Fruit fly (Drosophila melanogaster) whole organism, embryonic: Measurements from ENCODE around the gene Rad60.

Source experiments
- Asciz ChIP-seq: fragments of 200-800 bp; sonication (Bioruptor generic); optimal IDR thresholded peaks from 2 replicates; lab custom pipeline; 2017; ENCODE audit warnings: missing biosample characterization, mild to moderate bottlenecking, missing genetic modification characterization, missing genetic modification reagents
- CG10321 ChIP-seq: fragments of 200-800 bp; sonication (Bioruptor generic); IDR thresholded peaks from 2 replicates; pipeline ENCODE4 v1.3.6; 2022; ENCODE audit warnings: missing biosample characterization, missing genetic modification characterization
- CG10979 ChIP-seq: fragments of 200-800 bp; sonication (Bioruptor generic); optimal IDR thresholded peaks from 2 replicates; lab custom pipeline; 2018; ENCODE audit warnings: missing biosample characterization, mild to moderate bottlenecking, missing genetic modification characterization, moderate library complexity
- CG11398 ChIP-seq: fragments of 200-800 bp; sonication (Bioruptor generic); optimal IDR thresholded peaks from 2 replicates; lab custom pipeline; 2016; ENCODE audit warnings: missing biosample characterization, missing genetic modification characterization
- CG11695 ChIP-seq: fragments of 200-800 bp; sonication (Bioruptor generic); IDR thresholded peaks from 3 replicates; pipeline ENCODE4 v1.3.6; 2022; ENCODE audit warnings: missing biosample characterization, missing genetic modification characterization
- CG12236 ChIP-seq: fragments of 200-800 bp; sonication (Bioruptor generic); optimal IDR thresholded peaks from 2 replicates; lab custom pipeline; 2016; ENCODE audit warnings: missing biosample characterization, missing genetic modification characterization
- CG12769 ChIP-seq: fragments of 200-800 bp; sonication (Bioruptor generic); optimal IDR thresholded peaks from 2 replicates; lab custom pipeline; 2019; ENCODE audit warnings: missing biosample characterization, mild to moderate bottlenecking, missing genetic modification characterization, moderate library complexity
- CG14014 ChIP-seq: fragments of 200-800 bp; sonication (Bioruptor generic); IDR thresholded peaks from 2 replicates; pipeline ENCODE4 v1.3.6; 2022; ENCODE audit warnings: missing biosample characterization, missing genetic modification characterization
- CG17612 ChIP-seq: fragments of 200-800 bp; sonication (Bioruptor generic); IDR thresholded peaks from 2 replicates; pipeline ENCODE4 v1.3.6; 2022; ENCODE audit warnings: missing biosample characterization, missing genetic modification characterization
- CG17802 ChIP-seq: fragments of 200-800 bp; sonication (Bioruptor generic); optimal IDR thresholded peaks from 2 replicates; lab custom pipeline; 2018; ENCODE audit warnings: missing biosample characterization, mild to moderate bottlenecking, missing genetic modification characterization, moderate library complexity
- CG2129 ChIP-seq: fragments of 200-800 bp; sonication (Bioruptor generic); IDR thresholded peaks from 2 replicates; pipeline ENCODE4 v1.3.6; 2022; ENCODE audit warnings: missing biosample characterization, missing genetic modification characterization; ENCODE audit not compliant: partially characterized antibody
- CG2678 ChIP-seq: fragments of 200-800 bp; sonication (Bioruptor generic); optimal IDR thresholded peaks from 3 replicates; lab custom pipeline; 2019; ENCODE audit warnings: missing biosample characterization, mild to moderate bottlenecking, missing genetic modification characterization, moderate library complexity
- CG3281 ChIP-seq: fragments of 200-800 bp; sonication (Bioruptor generic); optimal IDR thresholded peaks from 3 replicates; lab custom pipeline; 2017; ENCODE audit warnings: missing biosample characterization, mild to moderate bottlenecking, missing genetic modification characterization
- CG3726 ChIP-seq: fragments of 200-800 bp; sonication (Bioruptor generic); IDR thresholded peaks from 3 replicates; pipeline ENCODE4, ENCODE4 v1.3.6; 2022; ENCODE audit warnings: missing biosample characterization, missing genetic modification characterization
- CG3847 ChIP-seq: fragments of 200-800 bp; sonication (Bioruptor generic); IDR thresholded peaks from 2 replicates; pipeline ENCODE4 v1.3.6; 2022; ENCODE audit warnings: missing biosample characterization, missing genetic modification characterization
- CG6654 ChIP-seq: fragments of 200-800 bp; sonication (Bioruptor generic); optimal IDR thresholded peaks from 2 replicates; lab custom pipeline; 2017; ENCODE audit warnings: missing biosample characterization, mild to moderate bottlenecking, missing genetic modification characterization
- CG7556 ChIP-seq: fragments of 200-800 bp; sonication (Bioruptor generic); optimal IDR thresholded peaks from 2 replicates; lab custom pipeline; 2017; ENCODE audit warnings: missing biosample characterization, mild to moderate bottlenecking, missing genetic modification characterization
- CG8089 ChIP-seq: fragments of 200-800 bp; sonication (Bioruptor generic); optimal IDR thresholded peaks from 3 replicates; lab custom pipeline; 2016; ENCODE audit warnings: missing biosample characterization, missing genetic modification characterization
- CG9215 ChIP-seq: fragments of 200-800 bp; sonication (Bioruptor generic); IDR thresholded peaks from 2 replicates; pipeline ENCODE4 v1.3.6; 2022; ENCODE audit warnings: missing biosample characterization, missing genetic modification characterization
- CG9876 ChIP-seq: fragments of 200-800 bp; sonication (Bioruptor generic); optimal IDR thresholded peaks from 2 replicates; lab custom pipeline; 2016; ENCODE audit warnings: missing biosample characterization, missing genetic modification characterization
- CG9932 ChIP-seq: fragments of 200-800 bp; sonication (Bioruptor generic); IDR thresholded peaks from 2 replicates; pipeline ENCODE4 v1.3.6; 2022; ENCODE audit warnings: missing biosample characterization, missing genetic modification characterization
- D19A ChIP-seq: fragments of 200-800 bp; optimal IDR thresholded peaks from 3 replicates; lab custom pipeline; 2019; ENCODE audit warnings: missing biosample characterization, mild to moderate bottlenecking, missing genetic modification characterization, moderate library complexity
- Dp ChIP-seq: fragments of 200-800 bp; sonication (Bioruptor generic); optimal IDR thresholded peaks from 2 replicates; lab custom pipeline; 2018; ENCODE audit warnings: missing biosample characterization, mild to moderate bottlenecking, missing genetic modification characterization, moderate library complexity
- Eip74EF ChIP-seq, 2 experiments: fragments of 200-800 bp in 1 of 2; fragments of >200 bp in 1 of 2; sonication (Bioruptor generic) in 1 of 2; optimal IDR thresholded peaks; 2 replicates each; lab custom pipeline; 2017 to 2019; ENCODE audit warnings: missing biosample characterization in 2 of 2, missing genetic modification characterization in 2 of 2, mild to moderate bottlenecking in 1 of 2, moderate library complexity in 1 of 2
- GATAe ChIP-seq: fragments of 200-800 bp; sonication (Bioruptor generic); conservative IDR thresholded peaks from 2 replicates; pipeline ENCODE4 v1.3.6; 2022; ENCODE audit warnings: missing biosample characterization, missing genetic modification characterization
- Hmx ChIP-seq: fragments of 200-800 bp; sonication (Bioruptor generic); optimal IDR thresholded peaks from 2 replicates; lab custom pipeline; 2016; ENCODE audit warnings: missing biosample characterization, missing genetic modification characterization
- Hr39 ChIP-seq: fragments of >200 bp; optimal IDR thresholded peaks from 2 replicates; lab custom pipeline; 2017
- Hr51 ChIP-seq, 2 experiments: fragments of 200-800 bp; sonication (Bioruptor generic); optimal IDR thresholded peaks; 2 replicates in 1 of 2; 3 replicates in 1 of 2; lab custom pipeline; 2016 to 2018; ENCODE audit warnings: missing biosample characterization in 2 of 2, missing genetic modification characterization in 2 of 2, mild to moderate bottlenecking in 1 of 2, moderate library complexity in 1 of 2
- Meics ChIP-seq: fragments of 200-800 bp; sonication (Bioruptor generic); optimal IDR thresholded peaks from 2 replicates; lab custom pipeline; 2017; ENCODE audit warnings: missing biosample characterization, mild to moderate bottlenecking, missing genetic modification characterization
- Sry-δ ChIP-seq: fragments of 200-800 bp; sonication (Bioruptor generic); optimal IDR thresholded peaks from 2 replicates; lab custom pipeline; 2016; ENCODE audit warnings: missing biosample characterization, missing genetic modification characterization
- ac ChIP-seq: fragments of 200-800 bp; sonication (Bioruptor generic); optimal IDR thresholded peaks from 3 replicates; lab custom pipeline; 2017; ENCODE audit warnings: missing biosample characterization, mild to moderate bottlenecking, missing genetic modification characterization
- amos ChIP-seq: fragments of 200-800 bp; sonication (Bioruptor generic); IDR thresholded peaks from 2 replicates; pipeline ENCODE4 v1.3.6; 2022; ENCODE audit warnings: missing biosample characterization, missing genetic modification characterization; ENCODE audit not compliant: partially characterized antibody
- ato ChIP-seq: fragments of 200-800 bp; sonication (Bioruptor generic); IDR thresholded peaks from 2 replicates; pipeline ENCODE4 v1.3.6; 2022; ENCODE audit warnings: missing biosample characterization, missing genetic modification characterization; ENCODE audit not compliant: partially characterized antibody
- bbx ChIP-seq: fragments of 200-800 bp; sonication (Bioruptor generic); IDR thresholded peaks from 2 replicates; pipeline ENCODE4 v1.3.6; 2022; ENCODE audit warnings: missing biosample characterization, missing genetic modification characterization; ENCODE audit not compliant: partially characterized antibody
- bsh ChIP-seq, 2 experiments: fragments of 200-800 bp; sonication (Bioruptor generic); optimal IDR thresholded peaks; 2 replicates each; lab custom pipeline; 2017 to 2018; ENCODE audit warnings: mild to moderate bottlenecking in 2 of 2, missing biosample characterization in 2 of 2, missing genetic modification characterization in 2 of 2, moderate library complexity in 1 of 2
- btn ChIP-seq: fragments of 200-800 bp; sonication (Bioruptor generic); optimal IDR thresholded peaks from 2 replicates; lab custom pipeline; 2016; ENCODE audit warnings: missing biosample characterization, missing genetic modification characterization
- cas ChIP-seq: fragments of 200-800 bp; sonication (Bioruptor generic); IDR thresholded peaks from 2 replicates; pipeline ENCODE4 v1.3.6; 2022; ENCODE audit warnings: missing biosample characterization, missing genetic modification characterization
- chn ChIP-seq: fragments of 200-800 bp; sonication (Bioruptor generic); optimal IDR thresholded peaks from 2 replicates; lab custom pipeline; 2016; ENCODE audit warnings: missing biosample characterization, missing genetic modification characterization
- crol ChIP-seq: fragments of 200-800 bp; sonication (Bioruptor generic); IDR thresholded peaks from 2 replicates; pipeline ENCODE4 v1.3.6; 2022; ENCODE audit warnings: missing biosample characterization, missing genetic modification characterization
- exex ChIP-seq: fragments of 200-800 bp; sonication (Bioruptor generic); optimal IDR thresholded peaks from 4 replicates; lab custom pipeline; 2018; ENCODE audit warnings: missing biosample characterization, mild to moderate bottlenecking, missing genetic modification characterization, moderate library complexity
- eyg ChIP-seq: fragments of 200-800 bp; sonication (Bioruptor generic); optimal IDR thresholded peaks from 3 replicates; lab custom pipeline; 2016; ENCODE audit warnings: missing biosample characterization, missing genetic modification characterization
- ftz-f1 ChIP-seq: fragments of 200-800 bp; sonication (Bioruptor generic); optimal IDR thresholded peaks from 2 replicates; lab custom pipeline; 2016; ENCODE audit warnings: missing biosample characterization, missing genetic modification characterization
- gem ChIP-seq: fragments of 200-800 bp; sonication (Bioruptor generic); optimal IDR thresholded peaks from 2 replicates; lab custom pipeline; 2019; ENCODE audit warnings: missing biosample characterization, mild to moderate bottlenecking, missing genetic modification characterization, moderate library complexity
- her ChIP-seq: fragments of 200-800 bp; sonication (Bioruptor generic); optimal IDR thresholded peaks from 2 replicates; lab custom pipeline; 2016; ENCODE audit warnings: missing biosample characterization, missing genetic modification characterization
- hth ChIP-seq: fragments of >200 bp; optimal IDR thresholded peaks from 2 replicates; lab custom pipeline; 2017; ENCODE audit warnings: inconsistent platforms
- insv ChIP-seq, 2 experiments: fragments of 200-800 bp; sonication (Bioruptor generic); optimal IDR thresholded peaks; 3 replicates each; lab custom pipeline; 2016 to 2018; ENCODE audit warnings: missing biosample characterization in 2 of 2, missing genetic modification characterization in 2 of 2
- lilli ChIP-seq: fragments of 200-800 bp; sonication (Bioruptor generic); optimal IDR thresholded peaks from 3 replicates; lab custom pipeline; 2016; ENCODE audit warnings: missing biosample characterization, missing genetic modification characterization
- tin ChIP-seq: fragments of 200-800 bp; sonication (Bioruptor generic); optimal IDR thresholded peaks from 3 replicates; lab custom pipeline; 2016; ENCODE audit warnings: missing biosample characterization, missing genetic modification characterization
- tx ChIP-seq: fragments of 200-800 bp; sonication (Bioruptor generic); optimal IDR thresholded peaks from 2 replicates; lab custom pipeline; 2016; ENCODE audit warnings: missing biosample characterization, missing genetic modification characterization
- zfh1 ChIP-seq: fragments of 200-800 bp; sonication (Bioruptor generic); IDR thresholded peaks from 3 replicates; pipeline ENCODE4 v1.3.6; 2022; ENCODE audit warnings: missing biosample characterization, missing genetic modification characterization

Gene Rad60

dm6 chr3R:23214603-23215433 lies 36.5 kb downstream of the Rad60 start (continued):
- TF ChIP-seq Hmx (GFP tag; lab: Kevin White, UChicago) (no peak), amos (GFP tag; lab: Robert Waterston, UW) (no peak; the same call in 1 of the 2 replicates), btn (GFP tag; lab: Kevin White, UChicago) (no peak), CG3281 (GFP tag; lab: Kevin White, UChicago) (no peak), CG9876 (GFP tag; lab: Kevin White, UChicago) (no peak), CG14014 (GFP tag; lab: Robert Waterston, UW) (no peak), zfh1 (GFP tag; lab: Robert Waterston, UW) (no peak), CG11398 (GFP tag; lab: Kevin White, UChicago) (no peak), CG2678 (tag; lab: Kevin White, UChicago) (no peak), Eip74EF (GFP tag; optimal IDR thresholded peaks at IDR 0.05; lab: Kevin White, UChicago) (peak in 1 of 2 experiments; percentile 13), Sry-δ (GFP tag; lab: Kevin White, UChicago) (peak; percentile 68), CG6654 (no peak), lilli (GFP tag; lab: Kevin White, UChicago) (peak; percentile 7), ato (GFP tag; lab: Robert Waterston, UW) (no peak), tin (GFP tag; lab: Kevin White, UChicago) (no peak), CG9932 (GFP tag; lab: Robert Waterston, UW) (no peak), CG12236 (GFP tag; lab: Kevin White, UChicago) (no peak), Hr51 (GFP tag; optimal IDR thresholded peaks at IDR 0.05; lab: Kevin White, UChicago) (no peak), her (GFP tag; lab: Kevin White, UChicago) (no peak), GATAe (GFP tag; lab: Robert Waterston, UW) (peak; percentile 58; the same call in 1 of the 2 replicates), CG8089 (GFP tag; lab: Kevin White, UChicago) (no peak), CG9215 (no peak), gem (tag; lab: Kevin White, UChicago) (no peak), CG17612 (GFP tag; lab: Robert Waterston, UW) (no peak), CG3726 (GFP tag; lab: Robert Waterston, UW) (no peak), CG10321 (GFP tag; lab: Robert Waterston, UW) (no peak), CG3847 (no peak), bsh (GFP tag; optimal IDR thresholded peaks at IDR 0.05; lab: Kevin White, UChicago) (peak in 1 of 2 experiments; percentile 6), Meics (GFP tag; lab: Kevin White, UChicago) (no peak), exex (peak; percentile 98), eyg (GFP tag; lab: Kevin White, UChicago) (no peak), crol (GFP tag; lab: Robert Waterston, UW) (no peak), CG2129 (GFP tag; lab: Robert Waterston, UW) (no peak), bbx (peak; percentile 48), Dp (peak; percentile 95), hth (lab: Kevin White, UChicago) (no peak), insv (GFP tag; optimal IDR thresholded peaks at IDR 0.05; lab: Kevin White, UChicago) (peak in 1 of 2 experiments; percentile 35), tx (GFP tag; lab: Kevin White, UChicago) (no peak), ac (GFP tag; lab: Kevin White, UChicago) (no peak), ftz-f1 (GFP tag; lab: Kevin White, UChicago) (peak; percentile 31), cas (GFP tag; lab: Robert Waterston, UW) (no peak), CG12769 (tag; lab: Kevin White, UChicago) (peak; percentile 23), CG11695 (GFP tag; lab: Robert Waterston, UW) (no peak), chn (GFP tag; lab: Kevin White, UChicago) (no peak), CG7556 (GFP tag; lab: Kevin White, UChicago) (no peak), D19A (tag; lab: Kevin White, UChicago) (no peak), CG10979 (tag; lab: Kevin White, UChicago) (no peak), Hr39 (lab: Kevin White, UChicago) (no peak), CG17802 (tag; lab: Kevin White, UChicago) (no peak), Asciz (GFP tag; lab: Kevin White, UChicago) (no peak)
